Fruit fly (Drosophila melanogaster) whole organism, embryonic: Measurements from ENCODE around the gene Unr.

ENCODE experiments used
- Asciz ChIP-seq: fragments of 200-800 bp; sonication (Bioruptor generic); optimal IDR thresholded peaks from 2 replicates; lab custom pipeline; 2017; ENCODE audit warnings: missing biosample characterization, mild to moderate bottlenecking, missing genetic modification characterization, missing genetic modification reagents
- Awh ChIP-seq: fragments of 200-800 bp; sonication (Bioruptor generic); IDR thresholded peaks from 2 replicates; pipeline ENCODE4, ENCODE4 v1.3.6; 2022; ENCODE audit warnings: missing biosample characterization, missing genetic modification characterization
- CG10366 ChIP-seq: fragments of 200-800 bp; sonication (Bioruptor generic); IDR thresholded peaks from 2 replicates; pipeline ENCODE4 v1.3.6; 2022; ENCODE audit warnings: missing biosample characterization, missing genetic modification characterization
- CG10543 ChIP-seq: fragments of 200-800 bp; sonication (Bioruptor generic); optimal IDR thresholded peaks from 3 replicates; lab custom pipeline; 2017; ENCODE audit warnings: missing biosample characterization, mild to moderate bottlenecking, missing genetic modification characterization, moderate library complexity
- CG11560 ChIP-seq: fragments of 200-800 bp; sonication (Bioruptor generic); IDR thresholded peaks from 3 replicates; pipeline ENCODE4 v1.3.6; 2022; ENCODE audit warnings: missing biosample characterization, missing genetic modification characterization
- CG12299 ChIP-seq: fragments of 200-800 bp; sonication (Bioruptor generic); optimal IDR thresholded peaks from 2 replicates; lab custom pipeline; 2018; ENCODE audit warnings: missing biosample characterization, mild to moderate bottlenecking, missing genetic modification characterization
- CG14860 ChIP-seq: fragments of 200-800 bp; sonication (Bioruptor generic); IDR thresholded peaks from 3 replicates; pipeline ENCODE4 v1.3.6; 2022; ENCODE audit warnings: missing biosample characterization, missing genetic modification characterization; ENCODE audit not compliant: partially characterized antibody
- CG14965 ChIP-seq: fragments of 200-800 bp; sonication (Bioruptor generic); optimal IDR thresholded peaks from 2 replicates; lab custom pipeline; 2016; ENCODE audit warnings: missing biosample characterization, missing genetic modification characterization, borderline replicate concordance
- CG15011 ChIP-seq: fragments of 200-800 bp; sonication (Bioruptor generic); optimal IDR thresholded peaks from 3 replicates; lab custom pipeline; 2018; ENCODE audit warnings: missing biosample characterization, mild to moderate bottlenecking, missing genetic modification characterization
- CG1529 ChIP-seq: fragments of 200-800 bp; sonication (Bioruptor generic); optimal IDR thresholded peaks from 3 replicates; lab custom pipeline; 2018; ENCODE audit warnings: missing biosample characterization, missing genetic modification characterization
- CG2199 ChIP-seq: fragments of 200-800 bp; sonication (Bioruptor generic); IDR thresholded peaks from 3 replicates; pipeline ENCODE4 v1.3.6; 2022; ENCODE audit warnings: missing biosample characterization, missing genetic modification characterization
- CG2678 ChIP-seq: fragments of 200-800 bp; sonication (Bioruptor generic); optimal IDR thresholded peaks from 3 replicates; lab custom pipeline; 2019; ENCODE audit warnings: missing biosample characterization, mild to moderate bottlenecking, missing genetic modification characterization, moderate library complexity
- CG30020 ChIP-seq: fragments of 200-800 bp; optimal IDR thresholded peaks from 2 replicates; lab custom pipeline; 2019; ENCODE audit warnings: missing biosample characterization, mild to moderate bottlenecking, missing genetic modification characterization, moderate library complexity
- CG30431 ChIP-seq: fragments of 200-800 bp; sonication (Bioruptor generic); optimal IDR thresholded peaks from 2 replicates; lab custom pipeline; 2017; ENCODE audit warnings: missing biosample characterization, missing genetic modification characterization
- CG32532 ChIP-seq: fragments of 200-800 bp; sonication (Bioruptor generic); IDR thresholded peaks from 2 replicates; pipeline ENCODE4 v1.3.6; 2022; ENCODE audit warnings: missing biosample characterization, missing genetic modification characterization
- CG34376 ChIP-seq: fragments of 200-800 bp; sonication (Bioruptor generic); optimal IDR thresholded peaks from 2 replicates; lab custom pipeline; 2018; ENCODE audit warnings: missing biosample characterization, mild to moderate bottlenecking, missing genetic modification characterization
- CG4328 ChIP-seq: fragments of 200-800 bp; sonication (Bioruptor generic); optimal IDR thresholded peaks from 3 replicates; lab custom pipeline; 2017; ENCODE audit warnings: missing biosample characterization, missing genetic modification reagents, missing genetic modification characterization
- CG6654 ChIP-seq: fragments of 200-800 bp; sonication (Bioruptor generic); optimal IDR thresholded peaks from 2 replicates; lab custom pipeline; 2017; ENCODE audit warnings: missing biosample characterization, mild to moderate bottlenecking, missing genetic modification characterization
- CG6689 ChIP-seq: fragments of 200-800 bp; sonication (Bioruptor generic); IDR thresholded peaks from 2 replicates; pipeline ENCODE4 v1.3.6; 2022; ENCODE audit warnings: missing biosample characterization, missing genetic modification characterization
- CG7271 ChIP-seq: fragments of 200-800 bp; sonication (Bioruptor generic); optimal IDR thresholded peaks from 2 replicates; lab custom pipeline; 2018; ENCODE audit warnings: missing biosample characterization, mild to moderate bottlenecking, missing genetic modification characterization, moderate library complexity
- CG7786 ChIP-seq: fragments of 200-800 bp; sonication (Bioruptor generic); optimal IDR thresholded peaks from 2 replicates; lab custom pipeline; 2016; ENCODE audit warnings: missing biosample characterization, missing genetic modification characterization
- CG7987 ChIP-seq: fragments of 200-800 bp; sonication (Bioruptor generic); optimal IDR thresholded peaks from 2 replicates; lab custom pipeline; 2018; ENCODE audit warnings: missing biosample characterization, mild to moderate bottlenecking, missing genetic modification characterization, moderate library complexity
- Dfd ChIP-seq, 2 experiments: fragments of >200 bp; optimal IDR thresholded peaks; 2 replicates each; lab custom pipeline; 2017; ENCODE audit warnings: missing biosample characterization in 2 of 2, missing genetic modification characterization in 2 of 2
- ERR ChIP-seq: fragments of 200-800 bp; sonication (Bioruptor generic); optimal IDR thresholded peaks from 2 replicates; lab custom pipeline; 2016; ENCODE audit warnings: missing biosample characterization, missing genetic modification characterization
- Eip74EF ChIP-seq, 2 experiments: fragments of 200-800 bp in 1 of 2; fragments of >200 bp in 1 of 2; sonication (Bioruptor generic) in 1 of 2; optimal IDR thresholded peaks; 2 replicates each; lab custom pipeline; 2017 to 2019; ENCODE audit warnings: missing biosample characterization in 2 of 2, missing genetic modification characterization in 2 of 2, mild to moderate bottlenecking in 1 of 2, moderate library complexity in 1 of 2
- H2.0 ChIP-seq: fragments of 200-800 bp; sonication (Bioruptor generic); IDR thresholded peaks from 2 replicates; pipeline ENCODE4 v1.3.6; 2022; ENCODE audit warnings: missing biosample characterization, missing genetic modification characterization
- Kr ChIP-seq: fragments of 200-800 bp; sonication (Bioruptor generic); optimal IDR thresholded peaks from 2 replicates; lab custom pipeline; 2017; ENCODE audit warnings: missing biosample characterization, mild to moderate bottlenecking, missing genetic modification characterization
- Mrtf ChIP-seq: fragments of 200-800 bp; sonication (Bioruptor generic); IDR thresholded peaks from 3 replicates; pipeline ENCODE4 v1.3.6; 2022; ENCODE audit warnings: missing biosample characterization, missing genetic modification characterization
- NK7.1 ChIP-seq: fragments of 200-800 bp; sonication (Bioruptor generic); optimal IDR thresholded peaks from 3 replicates; lab custom pipeline; 2016; ENCODE audit warnings: missing biosample characterization, missing genetic modification characterization
- Pdp1 ChIP-seq, 2 experiments: fragments of 200-800 bp; sonication (Bioruptor generic); optimal IDR thresholded peaks; 3 replicates each; lab custom pipeline; 2016; ENCODE audit warnings: missing biosample characterization in 2 of 2, missing genetic modification characterization in 2 of 2, mild to moderate bottlenecking in 1 of 2, moderate library complexity in 1 of 2
- Taf1 ChIP-seq: fragments of 200-800 bp; sonication (Bioruptor generic); IDR thresholded peaks from 2 replicates; pipeline ENCODE4 v1.3.6; 2022; ENCODE audit warnings: missing biosample characterization, missing genetic modification characterization
- Trl ChIP-seq, 3 experiments: fragments of >200 bp in 2 of 3; fragments of 200-800 bp in 1 of 3; sonication (Bioruptor generic) in 1 of 3; optimal IDR thresholded peaks; 2 replicates in 1 of 3; 3 replicates in 2 of 3; lab custom pipeline; 2016 to 2017; ENCODE audit warnings: missing biosample characterization in 1 of 3, missing genetic modification characterization in 1 of 3
- Usf ChIP-seq: fragments of 200-800 bp; sonication (Bioruptor generic); optimal IDR thresholded peaks from 2 replicates; lab custom pipeline; 2017; ENCODE audit warnings: missing genotype, missing biosample characterization, missing genetic modification characterization
- ac ChIP-seq: fragments of 200-800 bp; sonication (Bioruptor generic); optimal IDR thresholded peaks from 3 replicates; lab custom pipeline; 2017; ENCODE audit warnings: missing biosample characterization, mild to moderate bottlenecking, missing genetic modification characterization
- ato ChIP-seq: fragments of 200-800 bp; sonication (Bioruptor generic); IDR thresholded peaks from 2 replicates; pipeline ENCODE4 v1.3.6; 2022; ENCODE audit warnings: missing biosample characterization, missing genetic modification characterization; ENCODE audit not compliant: partially characterized antibody
- bcd ChIP-seq: fragments of 200-800 bp; sonication (Bioruptor generic); optimal IDR thresholded peaks from 2 replicates; lab custom pipeline; 2017; ENCODE audit warnings: missing biosample characterization, mild to moderate bottlenecking, missing genetic modification characterization
- cato ChIP-seq: fragments of 200-800 bp; sonication (Bioruptor generic); optimal IDR thresholded peaks from 2 replicates; lab custom pipeline; 2016; ENCODE audit warnings: missing biosample characterization, missing genetic modification characterization, borderline replicate concordance
- caup ChIP-seq: fragments of 200-800 bp; sonication (Bioruptor generic); optimal IDR thresholded peaks from 3 replicates; lab custom pipeline; 2017; ENCODE audit warnings: missing biosample characterization, mild to moderate bottlenecking, missing genetic modification characterization, moderate library complexity; ENCODE audit not compliant: severe bottlenecking
- dm ChIP-seq: fragments of 200-800 bp; sonication (Bioruptor generic); optimal IDR thresholded peaks from 3 replicates; lab custom pipeline; 2016; ENCODE audit warnings: missing biosample characterization, missing genetic modification characterization
- dpn ChIP-seq, 2 experiments: fragments of 200-800 bp; sonication (Bioruptor generic); optimal IDR thresholded peaks; 3 replicates each; lab custom pipeline; 2016; ENCODE audit warnings: missing biosample characterization in 2 of 2, missing genetic modification characterization in 2 of 2
- grn ChIP-seq: fragments of 200-800 bp; sonication (Bioruptor generic); optimal IDR thresholded peaks from 3 replicates; lab custom pipeline; 2017; ENCODE audit warnings: missing biosample characterization, missing genetic modification characterization
- lov ChIP-seq, 2 experiments: fragments of 200-800 bp in 1 of 2; fragments of >200 bp in 1 of 2; sonication (Bioruptor generic) in 1 of 2; IDR thresholded peaks in 1 of 2; optimal IDR thresholded peaks in 1 of 2; 2 replicates in 1 of 2; 3 replicates in 1 of 2; pipeline versions ENCODE4 v1.3.6 to Lab custom; 2017 to 2022; ENCODE audit warnings: missing biosample characterization in 1 of 2, missing genetic modification characterization in 1 of 2
- sens-2 ChIP-seq: fragments of 200-800 bp; sonication (Bioruptor generic); IDR thresholded peaks from 2 replicates; pipeline ENCODE4 v1.3.6; 2022; ENCODE audit warnings: missing biosample characterization, missing genetic modification characterization
- sim ChIP-seq: fragments of 200-800 bp; sonication (Bioruptor generic); IDR thresholded peaks from 2 replicates; pipeline ENCODE4 v1.3.6; 2022; ENCODE audit warnings: missing biosample characterization, missing genetic modification characterization
- slou ChIP-seq: fragments of 200-800 bp; sonication (Bioruptor generic); optimal IDR thresholded peaks from 3 replicates; lab custom pipeline; 2016; ENCODE audit warnings: missing biosample characterization, missing genetic modification characterization
- tin ChIP-seq: fragments of 200-800 bp; sonication (Bioruptor generic); optimal IDR thresholded peaks from 3 replicates; lab custom pipeline; 2016; ENCODE audit warnings: missing biosample characterization, missing genetic modification characterization
- trem ChIP-seq: fragments of 200-800 bp; optimal IDR thresholded peaks from 3 replicates; lab custom pipeline; 2019; ENCODE audit warnings: missing biosample characterization, mild to moderate bottlenecking, missing genetic modification characterization, moderate library complexity

Gene Unr

DNA sequence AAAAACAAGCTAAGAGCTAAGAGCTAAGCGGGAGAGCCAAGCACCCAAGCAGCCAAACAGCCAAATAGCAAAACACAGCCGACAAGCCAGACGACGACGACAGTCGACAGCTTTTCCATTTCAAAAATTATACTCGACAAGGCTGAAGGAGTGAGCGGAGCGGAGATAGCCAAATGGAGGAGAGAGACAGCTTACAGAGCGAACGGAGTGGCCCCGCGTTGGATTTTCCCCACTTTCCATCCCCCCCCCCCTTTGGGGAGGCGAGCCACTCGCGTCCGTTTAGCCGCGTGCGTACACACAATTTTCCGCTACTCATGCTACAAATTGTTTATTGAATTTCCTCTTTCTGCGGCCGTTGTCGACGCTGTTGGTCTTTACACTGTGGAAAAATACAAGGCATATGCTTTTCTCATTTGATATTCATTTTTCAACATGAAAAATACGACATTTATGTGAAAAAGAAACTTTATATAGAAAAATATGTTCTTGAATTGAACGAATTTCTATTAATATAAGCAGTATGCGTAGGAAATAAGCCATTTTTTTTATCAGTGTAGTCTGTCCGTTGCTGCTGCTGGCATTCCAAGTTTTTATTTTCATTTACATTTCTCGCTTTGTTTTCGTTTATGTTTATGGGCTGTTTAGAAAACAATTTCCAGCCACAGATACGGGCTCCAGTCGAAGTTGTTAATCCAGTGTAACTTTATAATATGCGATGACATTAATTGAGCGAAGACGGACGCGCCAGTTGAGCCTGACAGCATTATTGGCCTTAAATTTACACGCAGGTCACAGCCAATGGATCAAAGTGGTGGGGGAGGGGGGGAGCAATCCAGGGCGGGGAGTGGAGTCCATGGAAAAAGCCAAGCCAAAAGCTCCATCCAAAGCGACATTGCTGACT is 15.9 kb upstream of the Unr start (continued):
- TF ChIP-seq Pdp1 (GFP tag; optimal IDR thresholded peaks at IDR 0.05; lab: Kevin White, UChicago) (peak; percentile 97 to 98), CG30020 (peak; percentile 89), lov (optimal IDR thresholded peaks at IDR 0.05; lab: Kevin White, UChicago) (no peak), lov (GFP tag; IDR thresholded peaks at IDR 0.05; lab: Robert Waterston, UW) (peak; percentile 98), NK7.1 (GFP tag; lab: Kevin White, UChicago) (peak; percentile 97), CG14965 (GFP tag; lab: Kevin White, UChicago) (peak; percentile 84), trem (tag; lab: Kevin White, UChicago) (peak; percentile 97), Mrtf (GFP tag; lab: Robert Waterston, UW) (peak; percentile 96), CG15011 (GFP tag; lab: Kevin White, UChicago) (peak; percentile 97), Kr (peak; percentile 84), bcd (GFP tag; lab: Kevin White, UChicago) (peak; percentile 98), Awh (GFP tag; lab: Robert Waterston, UW) (peak; percentile 98), CG2678 (tag; lab: Kevin White, UChicago) (peak; percentile 98), sens-2 (peak; percentile 97), Usf (GFP tag; lab: Kevin White, UChicago) (peak; percentile 90), CG34376 (GFP tag; lab: Kevin White, UChicago) (peak; percentile 86), Trl (optimal IDR thresholded peaks at IDR 0.05; lab: Kevin White, UChicago) (peak in 1 of 2 experiments; percentile 62), Trl (GFP tag; optimal IDR thresholded peaks at IDR 0.05; lab: Kevin White, UChicago) (peak; percentile 98), Asciz (GFP tag; lab: Kevin White, UChicago) (peak; percentile 99), Dfd (GFP tag; optimal IDR thresholded peaks at IDR 0.05; lab: Kevin White, UChicago) (no peak), CG6654 (peak; percentile 92), sim (GFP tag; lab: Robert Waterston, UW) (peak; percentile 97), CG30431 (GFP tag; lab: Kevin White, UChicago) (peak; percentile 97), CG6689 (GFP tag; lab: Robert Waterston, UW) (peak; percentile 98), cato (GFP tag; lab: Kevin White, UChicago) (peak; percentile 97), ato (GFP tag; lab: Robert Waterston, UW) (no peak), CG1529 (GFP tag; lab: Kevin White, UChicago) (peak; percentile 99), Eip74EF (GFP tag; optimal IDR thresholded peaks at IDR 0.05; lab: Kevin White, UChicago) (peak in 1 of 2 experiments; percentile 99), caup (peak; percentile 97), CG4328 (GFP tag; lab: Kevin White, UChicago) (peak; percentile 95), CG10366 (GFP tag; lab: Robert Waterston, UW) (peak; percentile 98), slou (GFP tag; lab: Kevin White, UChicago) (peak; percentile 95), CG10543 (GFP tag; lab: Kevin White, UChicago) (peak; percentile 95), dm (GFP tag; lab: Kevin White, UChicago) (peak; percentile 95), CG2199 (GFP tag; lab: Robert Waterston, UW) (peak; percentile 99), CG7987 (GFP tag; lab: Kevin White, UChicago) (peak; percentile 92), dpn (GFP tag; optimal IDR thresholded peaks at IDR 0.05; lab: Kevin White, UChicago) (peak; percentile 98 to 99), CG12299 (tag; lab: Kevin White, UChicago) (peak; percentile 98), CG32532 (GFP tag; lab: Robert Waterston, UW) (peak; percentile 98), CG7786 (GFP tag; lab: Kevin White, UChicago) (peak; percentile 97), ERR (GFP tag; lab: Kevin White, UChicago) (peak; percentile 92), grn (peak; percentile 93), ac (peak; percentile 94), CG11560 (peak; percentile 89), CG14860 (no peak), tin (peak; percentile 99), H2.0 (GFP tag; lab: Robert Waterston, UW) (peak; percentile 98), CG7271 (tag; lab: Kevin White, UChicago) (peak; percentile 98), Taf1 (GFP tag; lab: Robert Waterston, UW) (peak; percentile 92)
